Worm (Caenorhabditis elegans) whole organism, young adult: ENCODE measurements around the gene pqn-16.

Experiments
- B0019.2 ChIP-seq: fragments of 200-800 bp; sonication (Bioruptor generic); conservative IDR thresholded peaks from 2 replicates; pipeline ENCODE4 v1.3.6; 2022; ENCODE audit warnings: missing genetic modification reagents, missing genetic modification characterization, missing compliant biosample characterization
- B0336.3 ChIP-seq: fragments of 200-800 bp; sonication (Bioruptor generic); IDR thresholded peaks from 2 replicates; pipeline ENCODE4 v1.3.6; 2022; ENCODE audit warnings: missing genetic modification characterization, missing compliant biosample characterization
- D2030.7 ChIP-seq: fragments of 200-800 bp; sonication (Bioruptor generic); IDR thresholded peaks from 2 replicates; pipeline ENCODE4 v1.3.6; 2022; ENCODE audit warnings: missing genetic modification reagents, missing genetic modification characterization, missing compliant biosample characterization
- F39B2.1 ChIP-seq: fragments of 200-800 bp; sonication (Bioruptor generic); IDR thresholded peaks from 2 replicates; pipeline ENCODE4 v1.3.6; 2022; ENCODE audit warnings: missing genetic modification reagents, missing genetic modification characterization, missing compliant biosample characterization
- F52B5.7 ChIP-seq: sonication (generic microtip); optimal IDR thresholded peaks from 2 replicates; lab custom pipeline; 2016; ENCODE audit warnings: mild to moderate bottlenecking, missing genetic modification characterization, missing compliant biosample characterization
- F57C9.4 ChIP-seq: sonication (generic microtip); optimal IDR thresholded peaks from 2 replicates; lab custom pipeline; 2017; ENCODE audit warnings: mild to moderate bottlenecking, missing genetic modification characterization, missing compliant biosample characterization
- T26A5.8 ChIP-seq: sonication (generic microtip); optimal IDR thresholded peaks from 2 replicates; lab custom pipeline; 2016; ENCODE audit warnings: missing genetic modification characterization, missing compliant biosample characterization
- Y53F4B.3 ChIP-seq: fragments of 200-800 bp; sonication (Bioruptor generic); IDR thresholded peaks from 2 replicates; pipeline ENCODE4 v1.3.6; 2022; ENCODE audit warnings: missing genetic modification reagents, missing genetic modification characterization, missing compliant biosample characterization
- Y53G8AR.9 ChIP-seq: fragments of 200-800 bp; sonication (Bioruptor generic); conservative IDR thresholded peaks from 2 replicates; pipeline ENCODE4 v1.3.6; 2022; ENCODE audit warnings: missing genetic modification reagents, missing genetic modification characterization, missing compliant biosample characterization
- Y56A3A.18 ChIP-seq: fragments of 200-800 bp; sonication (Bioruptor generic); IDR thresholded peaks from 2 replicates; pipeline ENCODE4 v1.3.6; 2022; ENCODE audit warnings: missing genetic modification reagents, missing genetic modification characterization, missing compliant biosample characterization
- Y67H2A.10 ChIP-seq: fragments of 200-800 bp; sonication (Bioruptor generic); conservative IDR thresholded peaks from 2 replicates; pipeline ENCODE4 v1.3.6; 2022; ENCODE audit warnings: missing genetic modification reagents, missing genetic modification characterization, missing compliant biosample characterization
- Y95B8A.8 ChIP-seq: fragments of 200-800 bp; sonication (Bioruptor generic); IDR thresholded peaks from 2 replicates; pipeline ENCODE4 v1.3.6; 2022; ENCODE audit warnings: missing genetic modification reagents, missing genetic modification characterization, missing compliant biosample characterization
- athp-1 ChIP-seq: sonication (generic microtip); optimal IDR thresholded peaks from 2 replicates; lab custom pipeline; 2017; ENCODE audit warnings: mild to moderate bottlenecking, missing genetic modification characterization, missing compliant biosample characterization
- bed-1 ChIP-seq: fragments of 200-800 bp; sonication (Bioruptor generic); IDR thresholded peaks from 2 replicates; pipeline ENCODE4 v1.3.6; 2022; ENCODE audit warnings: missing genetic modification reagents, missing genetic modification characterization, missing compliant biosample characterization
- ccch-3 ChIP-seq: fragments of 200-800 bp; sonication (Bioruptor generic); optimal IDR thresholded peaks from 2 replicates; lab custom pipeline; 2018; ENCODE audit warnings: mild to moderate bottlenecking, missing genetic modification characterization, missing compliant biosample characterization
- ceh-100 ChIP-seq: fragments of 200-800 bp; sonication (Bioruptor generic); IDR thresholded peaks from 2 replicates; pipeline ENCODE4 v1.3.6; 2022; ENCODE audit warnings: missing genetic modification reagents, missing genetic modification characterization, missing compliant biosample characterization
- ceh-40 ChIP-seq: fragments of 200-800 bp; sonication (Bioruptor generic); IDR thresholded peaks from 2 replicates; pipeline ENCODE4 v1.3.6; 2022; ENCODE audit warnings: missing genetic modification characterization, missing compliant biosample characterization
- chd-7 ChIP-seq: sonication (generic microtip); optimal IDR thresholded peaks from 2 replicates; lab custom pipeline; 2016; ENCODE audit warnings: mild to moderate bottlenecking, missing genetic modification characterization, moderate library complexity, missing compliant biosample characterization
- dpl-1 ChIP-seq: fragments of 150-350 bp; optimal IDR thresholded peaks from 2 replicates; lab custom pipeline; 2014; ENCODE audit warnings: missing biosample characterization, missing genetic modification reagents, missing genetic modification characterization
- ets-4 ChIP-seq: fragments of 200-800 bp; sonication (Bioruptor generic); optimal IDR thresholded peaks from 2 replicates; lab custom pipeline; 2018; ENCODE audit warnings: mild to moderate bottlenecking, missing genetic modification characterization, missing compliant biosample characterization
- fkh-3 ChIP-seq: sonication (generic microtip); optimal IDR thresholded peaks from 2 replicates; lab custom pipeline; 2016; ENCODE audit warnings: mild to moderate bottlenecking, missing genetic modification characterization, missing compliant biosample characterization
- him-1 ChIP-seq: sonication (generic microtip); optimal IDR thresholded peaks from 2 replicates; lab custom pipeline; 2016; ENCODE audit warnings: missing genotype, missing genetic modification reagents, missing genetic modification characterization, missing compliant biosample characterization
- hlh-26 ChIP-seq: fragments of 200-800 bp; sonication (Bioruptor generic); conservative IDR thresholded peaks from 2 replicates; pipeline ENCODE4 v1.3.6; 2022; ENCODE audit warnings: missing genetic modification reagents, missing genetic modification characterization, missing compliant biosample characterization
- hrde-1 ChIP-seq: sonication (generic microtip); optimal IDR thresholded peaks from 2 replicates; lab custom pipeline; 2016; ENCODE audit warnings: missing genetic modification characterization, mild to moderate bottlenecking, missing compliant biosample characterization, moderate library complexity, missing genotype, missing genetic modification reagents, borderline replicate concordance
- lin-35 ChIP-seq, 3 experiments: fragments of 150-350 bp in 2 of 3; sonication (generic microtip) in 1 of 3; optimal IDR thresholded peaks; 2 replicates each; lab custom pipeline; 2014 to 2018; ENCODE audit warnings: missing biosample characterization in 3 of 3, missing genetic modification characterization in 3 of 3, missing genetic modification reagents in 3 of 3
- lsy-27 ChIP-seq: sonication (generic microtip); optimal IDR thresholded peaks from 2 replicates; lab custom pipeline; 2017; ENCODE audit warnings: missing genetic modification characterization, mild to moderate bottlenecking, missing compliant biosample characterization, antibody characterized with exemption, missing genotype, borderline replicate concordance; ENCODE audit not compliant: insufficient read depth
- madf-10 ChIP-seq: sonication (generic microtip); optimal IDR thresholded peaks from 2 replicates; lab custom pipeline; 2016; ENCODE audit warnings: mild to moderate bottlenecking, missing genetic modification characterization, missing compliant biosample characterization
- madf-3 ChIP-seq: fragments of 200-800 bp; sonication (Bioruptor generic); IDR thresholded peaks from 2 replicates; pipeline ENCODE4 v1.3.6; 2022; ENCODE audit warnings: missing genetic modification reagents, missing genetic modification characterization, missing compliant biosample characterization
- mcd-1 ChIP-seq: fragments of 200-800 bp; sonication (Bioruptor generic); IDR thresholded peaks from 2 replicates; pipeline ENCODE4 v1.3.6; 2022; ENCODE audit warnings: missing genetic modification reagents, missing genetic modification characterization, missing compliant biosample characterization
- nhr-179 ChIP-seq: sonication (generic microtip); optimal IDR thresholded peaks from 2 replicates; lab custom pipeline; 2016; ENCODE audit warnings: mild to moderate bottlenecking, missing genetic modification characterization, missing compliant biosample characterization
- nhr-27 ChIP-seq: fragments of 200-800 bp; sonication (Bioruptor generic); optimal IDR thresholded peaks from 2 replicates; lab custom pipeline; 2018; ENCODE audit warnings: mild to moderate bottlenecking, missing genetic modification characterization, moderate library complexity, missing compliant biosample characterization
- pha-4 ChIP-seq: fragments of 150-350 bp; sonication (generic microtip); optimal IDR thresholded peaks from 2 replicates; lab custom pipeline; 2014; ENCODE audit warnings: missing biosample characterization, missing genetic modification reagents, missing genetic modification characterization
- sea-2 ChIP-seq: fragments of 200-800 bp; sonication (Bioruptor generic); IDR thresholded peaks from 2 replicates; pipeline ENCODE4 v1.3.6; 2022; ENCODE audit warnings: missing genetic modification characterization, missing compliant biosample characterization
- sptf-2 ChIP-seq: fragments of 200-800 bp; sonication (Bioruptor generic); optimal IDR thresholded peaks from 2 replicates; lab custom pipeline; 2018; ENCODE audit warnings: mild to moderate bottlenecking, missing genetic modification characterization, missing compliant biosample characterization
- tlf-1 ChIP-seq: fragments of 200-800 bp; sonication (Bioruptor generic); optimal IDR thresholded peaks from 2 replicates; lab custom pipeline; 2018; ENCODE audit warnings: mild to moderate bottlenecking, missing genetic modification characterization, missing compliant biosample characterization
- unc-130 ChIP-seq: sonication (generic microtip); optimal IDR thresholded peaks from 2 replicates; lab custom pipeline; 2016; ENCODE audit warnings: missing genetic modification reagents, missing genetic modification characterization, missing compliant biosample characterization
- ztf-28 ChIP-seq: fragments of 200-800 bp; sonication (Bioruptor generic); IDR thresholded peaks from 2 replicates; pipeline ENCODE4 v1.3.6; 2022; ENCODE audit warnings: missing genetic modification reagents, missing genetic modification characterization, missing compliant biosample characterization
- ztf-3 ChIP-seq: fragments of 200-800 bp; sonication (Bioruptor generic); optimal IDR thresholded peaks from 2 replicates; lab custom pipeline; 2018; ENCODE audit warnings: mild to moderate bottlenecking, missing genetic modification characterization, missing compliant biosample characterization

The pqn-16 gene

DNA sequence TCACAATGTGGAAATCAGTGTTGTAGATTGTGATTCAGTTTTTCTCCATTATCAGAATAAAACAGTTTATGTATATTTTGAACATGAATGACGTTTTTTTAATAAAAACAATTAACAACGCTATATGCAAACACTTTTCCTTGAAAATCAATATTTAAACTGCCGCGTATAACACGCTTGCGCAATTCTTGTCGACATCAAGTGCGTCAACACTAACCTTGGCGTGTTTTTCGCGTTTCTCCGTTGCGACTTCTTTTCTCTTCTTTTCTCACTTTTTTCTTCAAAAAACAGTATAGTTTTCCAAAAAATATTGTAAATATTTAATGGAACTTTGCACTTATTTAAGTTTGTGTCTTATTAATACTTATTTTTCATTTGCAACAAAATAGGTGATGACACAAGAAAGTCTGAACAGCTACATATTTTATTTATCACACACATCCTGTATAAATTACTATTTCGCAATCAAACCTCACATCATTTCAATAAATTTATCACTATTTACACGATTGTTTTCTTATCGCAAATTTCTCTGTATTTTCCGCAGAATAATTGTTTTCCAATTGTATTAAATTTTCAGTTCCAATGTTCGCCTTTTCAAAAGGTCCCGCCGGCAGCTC lies 1.4 kb downstream of the pqn-16 start, which contains the start of gene spas-1 (continued):
- TF ChIP-seq hrde-1 (tag; lab: Kevin White, UChicago) (no peak), ets-4 (GFP tag; lab: Kevin White, UChicago) (no peak), tlf-1 (peak; percentile 68), lin-35 (GFP tag; optimal IDR thresholded peaks at IDR 0.05; lab: Kevin White, UChicago) (peak; percentile 23 to 96 (median 81)), F52B5.7 (tag; lab: Kevin White, UChicago) (no peak), ceh-40 (GFP tag; lab: Robert Waterston, UW) (no peak), bed-1 (GFP tag; lab: Robert Waterston, UW) (no peak), Y95B8A.8 (no peak), ztf-28 (GFP tag; lab: Robert Waterston, UW) (no peak), Y67H2A.10 (GFP tag; lab: Robert Waterston, UW) (no peak), nhr-27 (tag; lab: Kevin White, UChicago) (no peak), F57C9.4 (tag; lab: Kevin White, UChicago) (no peak), Y53G8AR.9 (GFP tag; lab: Robert Waterston, UW) (0 out of 2 replicates have a peak, but pooled peaks have one; percentile 22), B0019.2 (GFP tag; lab: Robert Waterston, UW) (no peak), ceh-100 (GFP tag; lab: Robert Waterston, UW) (peak; percentile 34; the same call in 1 of the 2 replicates), madf-3 (GFP tag; lab: Robert Waterston, UW) (0 out of 2 replicates have a peak, but pooled peaks have one; percentile 5), pha-4 (tag; lab: Kevin White, UChicago) (peak; percentile 81), dpl-1 (GFP tag; lab: Kevin White, UChicago) (peak; percentile 91), Y56A3A.18 (GFP tag; lab: Robert Waterston, UW) (peak; percentile 49; the same call in 1 of the 2 replicates), nhr-179 (tag; lab: Kevin White, UChicago) (no peak), Y53F4B.3 (GFP tag; lab: Robert Waterston, UW) (no peak), ccch-3 (GFP tag; lab: Kevin White, UChicago) (no peak), hlh-26 (GFP tag; lab: Robert Waterston, UW) (no peak), ztf-3 (no peak), F39B2.1 (GFP tag; lab: Robert Waterston, UW) (no peak), sea-2 (GFP tag; lab: Robert Waterston, UW) (no peak), him-1 (tag; lab: Kevin White, UChicago) (peak; percentile 7), mcd-1 (GFP tag; lab: Robert Waterston, UW) (peak; percentile 84), B0336.3 (GFP tag; lab: Robert Waterston, UW) (peak; percentile 67), D2030.7 (no peak; the same call in 1 of the 2 replicates), lsy-27 (tag; lab: Kevin White, UChicago) (no peak), madf-10 (peak; percentile 52), unc-130 (GFP tag; lab: Kevin White, UChicago) (no peak), fkh-3 (tag; lab: Kevin White, UChicago) (no peak), athp-1 (tag; lab: Kevin White, UChicago) (no peak), chd-7 (tag; lab: Kevin White, UChicago) (no peak), sptf-2 (no peak), T26A5.8 (tag; lab: Kevin White, UChicago) (no peak)
- TF ChIP-seq, all 124 proteins: peak for 48
